Worm (Caenorhabditis elegans) whole organism, L1 larva: Measurements from ENCODE around the gene R102.2.

Source experiments
- C16A3.4 ChIP-seq: fragments of 150-350 bp; optimal IDR thresholded peaks from 2 replicates; lab custom pipeline; 2014; ENCODE audit warnings: missing biosample characterization, missing genetic modification characterization
- F16B12.6 ChIP-seq: fragments of 150-350 bp; optimal IDR thresholded peaks from 2 replicates; lab custom pipeline; 2014; ENCODE audit warnings: missing biosample characterization, missing genetic modification characterization
- aly-2 ChIP-seq: fragments of 150-350 bp; optimal IDR thresholded peaks from 2 replicates; lab custom pipeline; 2014; ENCODE audit warnings: missing biosample characterization, missing genetic modification characterization
- ceh-63 ChIP-seq: fragments of 200-800 bp; sonication (Bioruptor generic); optimal IDR thresholded peaks from 2 replicates; lab custom pipeline; 2018; ENCODE audit warnings: mild to moderate bottlenecking, missing genetic modification characterization, missing compliant biosample characterization
- ceh-82 ChIP-seq, 3 experiments: fragments of 150-350 bp in 1 of 3; sonication (generic microtip) in 2 of 3; optimal IDR thresholded peaks; 2 replicates each; lab custom pipeline; 2014 to 2017; ENCODE audit warnings: missing biosample characterization in 3 of 3, missing genetic modification characterization in 3 of 3
- ceh-88 ChIP-seq: fragments of 200-800 bp; sonication (Bioruptor generic); IDR thresholded peaks from 2 replicates; pipeline ENCODE4 v1.3.6; 2022; ENCODE audit warnings: missing genetic modification characterization, missing compliant biosample characterization
- ceh-90 ChIP-seq: sonication (generic microtip); optimal IDR thresholded peaks from 2 replicates; lab custom pipeline; 2016; ENCODE audit warnings: missing genetic modification characterization, missing compliant biosample characterization
- ces-1 ChIP-seq: fragments of 150-350 bp; optimal IDR thresholded peaks from 2 replicates; lab custom pipeline; 2014; ENCODE audit warnings: missing biosample characterization, missing genetic modification reagents, missing genetic modification characterization
- dsc-1 ChIP-seq: sonication (generic microtip); optimal IDR thresholded peaks from 2 replicates; lab custom pipeline; 2016; ENCODE audit warnings: mild to moderate bottlenecking, missing genetic modification characterization, missing compliant biosample characterization
- efl-3 ChIP-seq: fragments of 200-800 bp; sonication (Bioruptor generic); optimal IDR thresholded peaks from 2 replicates; lab custom pipeline; 2018; ENCODE audit warnings: mild to moderate bottlenecking, missing genetic modification characterization, missing compliant biosample characterization
- egl-27 ChIP-seq, 2 experiments: fragments of 150-350 bp in 1 of 2; sonication (generic microtip); optimal IDR thresholded peaks; 3 replicates each; lab custom pipeline; 2017 to 2018; ENCODE audit warnings: missing biosample characterization in 2 of 2, missing genetic modification characterization in 2 of 2, missing genetic modification reagents in 2 of 2
- elt-3 ChIP-seq, 6 experiments: fragments of 150-350 bp in 1 of 6; sonication (generic microtip); optimal IDR thresholded peaks; 2 replicates each; lab custom pipeline; 2017 to 2018; ENCODE audit warnings: missing biosample characterization in 6 of 6, missing genetic modification characterization in 6 of 6, inconsistent platforms in 1 of 6
- fkh-4 ChIP-seq: sonication (generic microtip); optimal IDR thresholded peaks from 2 replicates; lab custom pipeline; 2016; ENCODE audit warnings: missing compliant biosample characterization, missing genetic modification characterization, borderline replicate concordance
- fkh-8 ChIP-seq: sonication (generic microtip); optimal IDR thresholded peaks from 2 replicates; lab custom pipeline; 2016; ENCODE audit warnings: mild to moderate bottlenecking, missing genetic modification characterization, missing compliant biosample characterization
- grh-1 ChIP-seq: fragments of 200-800 bp; sonication (Bioruptor generic); IDR thresholded peaks from 2 replicates; pipeline ENCODE4 v1.3.6; 2022; ENCODE audit warnings: missing genetic modification reagents, missing genetic modification characterization, missing compliant biosample characterization
- hlh-17 ChIP-seq: fragments of 200-800 bp; sonication (Bioruptor generic); optimal IDR thresholded peaks from 2 replicates; lab custom pipeline; 2018; ENCODE audit warnings: missing genetic modification characterization, mild to moderate bottlenecking, missing compliant biosample characterization, moderate library complexity, borderline replicate concordance
- lin-14 ChIP-seq: fragments of 200-800 bp; sonication (Bioruptor generic); optimal IDR thresholded peaks from 2 replicates; lab custom pipeline; 2018; ENCODE audit warnings: mild to moderate bottlenecking, missing genetic modification characterization, moderate library complexity, missing compliant biosample characterization
- lin-35 ChIP-seq, 2 experiments: fragments of 150-350 bp; optimal IDR thresholded peaks; 2 replicates each; lab custom pipeline; 2014; ENCODE audit warnings: missing biosample characterization in 2 of 2, missing genetic modification characterization in 2 of 2, missing genetic modification reagents in 2 of 2
- mab-9 ChIP-seq: fragments of 200-800 bp; sonication (Bioruptor generic); IDR thresholded peaks from 2 replicates; pipeline ENCODE4 v1.3.6; 2022; ENCODE audit warnings: missing genetic modification reagents, missing genetic modification characterization, missing compliant biosample characterization
- mef-2 ChIP-seq: fragments of 150-350 bp; optimal IDR thresholded peaks from 2 replicates; lab custom pipeline; 2014; ENCODE audit warnings: missing biosample characterization, missing genetic modification characterization
- mep-1 ChIP-seq: fragments of 150-350 bp; optimal IDR thresholded peaks from 2 replicates; lab custom pipeline; 2014; ENCODE audit warnings: missing biosample characterization, missing genetic modification characterization
- nhr-47 ChIP-seq: sonication (generic microtip); optimal IDR thresholded peaks from 2 replicates; lab custom pipeline; 2016; ENCODE audit warnings: mild to moderate bottlenecking, missing genetic modification characterization, moderate library complexity, missing compliant biosample characterization
- nhr-71 ChIP-seq: sonication (generic microtip); optimal IDR thresholded peaks from 2 replicates; lab custom pipeline; 2016; ENCODE audit warnings: mild to moderate bottlenecking, missing genetic modification characterization, moderate library complexity, missing compliant biosample characterization
- nhr-76 ChIP-seq: sonication (generic microtip); optimal IDR thresholded peaks from 2 replicates; lab custom pipeline; 2017; ENCODE audit warnings: missing biosample characterization, missing genetic modification characterization
- nhr-84 ChIP-seq: sonication (generic microtip); optimal IDR thresholded peaks from 2 replicates; lab custom pipeline; 2017; ENCODE audit warnings: missing biosample characterization, missing genetic modification characterization
- nhr-85 ChIP-seq: sonication (generic microtip); peaks from one replicate; lab custom pipeline; 2016; ENCODE audit warnings: missing genetic modification characterization, inconsistent platforms, missing compliant biosample characterization
- nhr-90 ChIP-seq: sonication (generic microtip); optimal IDR thresholded peaks from 2 replicates; lab custom pipeline; 2016; ENCODE audit warnings: mild to moderate bottlenecking, missing genetic modification characterization, missing compliant biosample characterization; ENCODE audit not compliant: poor library complexity
- pax-3 ChIP-seq: fragments of 200-800 bp; sonication (Bioruptor generic); optimal IDR thresholded peaks from 2 replicates; lab custom pipeline; 2018; ENCODE audit warnings: mild to moderate bottlenecking, missing genetic modification characterization, moderate library complexity, missing compliant biosample characterization
- snpc-4 ChIP-seq: fragments of 150-350 bp; optimal IDR thresholded peaks from 2 replicates; lab custom pipeline; 2014; ENCODE audit warnings: missing biosample characterization, missing genetic modification characterization
- sox-4 ChIP-seq: sonication (generic microtip); optimal IDR thresholded peaks from 2 replicates; lab custom pipeline; 2016; ENCODE audit warnings: missing genetic modification characterization, missing compliant biosample characterization
- sptf-1 ChIP-seq: fragments of 150-350 bp; optimal IDR thresholded peaks from 2 replicates; lab custom pipeline; 2014; ENCODE audit warnings: missing biosample characterization, missing genetic modification characterization
- sup-37 ChIP-seq: fragments of 200-800 bp; sonication (Bioruptor generic); optimal IDR thresholded peaks from 2 replicates; lab custom pipeline; 2018; ENCODE audit warnings: mild to moderate bottlenecking, missing genetic modification characterization, missing compliant biosample characterization
- swsn-7 ChIP-seq: sonication (generic microtip); optimal IDR thresholded peaks from 2 replicates; lab custom pipeline; 2016; ENCODE audit warnings: missing genetic modification characterization, missing compliant biosample characterization
- tbx-2 ChIP-seq: sonication (generic microtip); optimal IDR thresholded peaks from 2 replicates; lab custom pipeline; 2016; ENCODE audit warnings: missing genetic modification characterization, missing compliant biosample characterization
- unc-30 ChIP-seq: sonication (generic microtip); optimal IDR thresholded peaks from 2 replicates; lab custom pipeline; 2017; ENCODE audit warnings: missing biosample characterization, missing genetic modification characterization
- unc-86 ChIP-seq: sonication (generic microtip); optimal IDR thresholded peaks from 2 replicates; lab custom pipeline; 2016; ENCODE audit warnings: missing genetic modification characterization, missing compliant biosample characterization
- unc-98 ChIP-seq: fragments of 200-800 bp; sonication (Bioruptor generic); IDR thresholded peaks from 2 replicates; pipeline ENCODE4 v1.3.6; 2022; ENCODE audit warnings: missing genetic modification characterization, missing compliant biosample characterization
- zag-1 ChIP-seq: fragments of 150-350 bp; optimal IDR thresholded peaks from 2 replicates; lab custom pipeline; 2014; ENCODE audit warnings: missing biosample characterization, missing genetic modification characterization
- ztf-11 ChIP-seq, 2 experiments: sonication (generic microtip); optimal IDR thresholded peaks; 2 replicates each; lab custom pipeline; 2016 to 2017; ENCODE audit warnings: missing genetic modification characterization in 2 of 2, missing biosample characterization in 1 of 2, missing compliant biosample characterization in 1 of 2

R102.2 gene

DNA sequence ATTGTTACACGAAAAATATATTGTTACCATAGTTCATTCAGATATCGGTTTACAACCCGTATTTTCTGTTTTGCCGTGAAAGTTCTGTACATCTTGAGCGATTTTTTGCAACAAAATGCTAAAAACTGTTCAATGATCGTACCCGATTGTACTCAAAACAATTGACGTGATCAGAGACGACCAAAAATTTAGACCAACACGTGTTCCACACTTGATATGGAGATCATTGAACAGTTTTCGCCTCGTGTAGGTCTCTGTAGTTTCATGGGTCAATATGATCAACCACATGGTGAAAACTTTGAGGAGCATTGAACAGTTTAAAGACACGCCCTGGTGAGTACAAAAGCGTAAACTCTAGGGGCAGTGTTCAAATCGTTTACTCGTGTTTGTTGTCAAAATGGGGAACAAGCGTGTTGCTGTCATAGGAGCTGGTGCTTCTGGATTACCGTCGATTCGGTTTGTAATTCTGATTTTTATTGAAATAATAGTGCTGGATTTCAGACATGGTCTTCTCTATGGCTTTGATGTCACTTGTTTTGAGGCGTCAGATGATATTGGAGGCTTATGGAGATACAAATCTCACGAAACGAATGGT, 5.2 kb upstream of the R102.2 start, which contains the start of gene fmo-2 (continued):
- TF ChIP-seq lin-35 (GFP tag; optimal IDR thresholded peaks at IDR 0.05; lab: Kevin White, UChicago) (peak in 1 of 2 experiments; percentile 69), unc-86 (no peak), ceh-82 (tag; optimal IDR thresholded peaks at IDR 0.05; lab: Kevin White, UChicago) (no peak), ceh-88 (GFP tag; lab: Robert Waterston, UW) (no peak), elt-3 (tag; optimal IDR thresholded peaks at IDR 0.05; lab: Kevin White, UChicago) (peak in 1 of 6 experiments; percentile 42), mep-1 (no peak), nhr-71 (tag; lab: Kevin White, UChicago) (no peak), ceh-90 (tag; lab: Kevin White, UChicago) (no peak), fkh-4 (tag; lab: Kevin White, UChicago) (no peak), fkh-8 (tag; lab: Kevin White, UChicago) (no peak), C16A3.4 (tag; lab: Kevin White, UChicago) (peak; percentile 29), nhr-85 (tag; lab: Kevin White, UChicago) (peak; percentile 41), ceh-63 (GFP tag; lab: Kevin White, UChicago) (no peak), sptf-1 (tag; lab: Kevin White, UChicago) (no peak), mab-9 (GFP tag; lab: Robert Waterston, UW) (no peak), ces-1 (GFP tag; lab: Kevin White, UChicago) (no peak), pax-3 (tag; lab: Kevin White, UChicago) (no peak), nhr-76 (tag; lab: Kevin White, UChicago) (no peak), snpc-4 (tag; lab: Kevin White, UChicago) (no peak), F16B12.6 (tag; lab: Kevin White, UChicago) (no peak)
- TF ChIP-seq, all 84 proteins: peak for 9

DNA sequence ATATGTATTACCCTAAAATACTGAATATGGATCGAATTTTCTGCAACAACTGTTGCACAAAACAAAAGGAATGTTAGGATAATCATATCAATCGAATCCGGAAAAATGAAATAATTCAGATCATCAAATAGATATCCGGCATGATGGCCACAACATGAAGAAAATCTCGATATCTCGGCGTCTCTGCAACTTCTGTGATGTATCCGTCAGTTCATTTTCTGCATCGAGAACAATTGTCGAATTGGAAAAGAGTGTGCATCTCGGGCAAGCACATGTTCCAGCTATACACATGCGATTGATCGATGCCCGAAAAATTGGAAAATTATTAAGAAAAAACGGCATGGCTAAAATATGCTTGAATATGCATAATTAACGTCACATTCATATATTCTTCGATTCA, 1.6 kb upstream of the R102.2 start, which contains the start of the genes K08C7.6 and R102.1:
TSS of gene K08C7.6 (minus strand) at position 101 of the 400 bp plus-strand sequence.
TSS of gene R102.1 (plus strand) at position 291 of the 400 bp plus-strand sequence.
- TF ChIP-seq lin-14 (GFP tag; lab: Kevin White, UChicago) (peak; percentile 64), mep-1 (no peak)

DNA sequence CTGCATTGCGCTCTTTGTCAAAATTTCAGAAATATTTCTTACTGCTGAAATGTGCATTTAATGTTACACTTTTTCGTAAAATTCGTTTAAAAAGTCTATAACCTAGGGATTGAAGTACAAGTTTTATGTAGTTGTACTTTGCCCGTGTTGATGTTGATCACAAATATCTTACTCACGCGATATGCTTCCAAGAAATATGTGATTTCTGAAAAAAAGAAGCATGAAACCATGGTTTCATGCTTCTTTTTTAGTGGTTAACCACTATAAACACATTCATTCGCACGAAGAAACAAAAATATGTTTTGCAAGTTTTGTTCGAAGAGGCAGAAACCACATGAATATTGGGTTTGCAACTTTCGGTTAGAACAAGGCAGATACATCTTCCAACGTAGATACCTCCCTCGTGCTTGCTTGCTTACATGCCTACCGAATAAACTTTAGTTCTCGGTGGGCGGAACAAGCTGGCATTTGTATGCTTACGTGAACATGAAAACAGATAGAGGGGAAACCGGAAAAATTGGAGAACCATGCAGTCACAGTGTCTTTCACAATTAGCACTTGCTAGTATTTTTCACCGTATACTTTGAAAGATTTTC, 1.7 kb downstream of the R102.2 start, which contains the start of gene R102.3:
TSS of gene R102.3 (plus strand) at position 546 of the 596 bp plus-strand sequence.
- peak; percentile 41 for TF ChIP-seq nhr-47
- peak; percentile 59 for TF ChIP-seq nhr-71 (tag; lab: Kevin White, UChicago)
- TF ChIP-seq ceh-90 (tag; lab: Kevin White, UChicago): no peak
- TF ChIP-seq fkh-8 (tag; lab: Kevin White, UChicago): peak; percentile 73
- TF ChIP-seq hlh-17 (GFP tag; lab: Kevin White, UChicago): no peak
- TF ChIP-seq grh-1 (GFP tag; lab: Robert Waterston, UW): no peak
- no peak for TF ChIP-seq egl-27 (tag; optimal IDR thresholded peaks at IDR 0.05; lab: Kevin White, UChicago)
- TF ChIP-seq nhr-84 (tag; lab: Kevin White, UChicago): no peak
- TF ChIP-seq efl-3 (GFP tag; lab: Kevin White, UChicago): no peak
- no peak for TF ChIP-seq unc-98
- TF ChIP-seq sox-4 (tag; lab: Kevin White, UChicago): peak; percentile 22

DNA sequence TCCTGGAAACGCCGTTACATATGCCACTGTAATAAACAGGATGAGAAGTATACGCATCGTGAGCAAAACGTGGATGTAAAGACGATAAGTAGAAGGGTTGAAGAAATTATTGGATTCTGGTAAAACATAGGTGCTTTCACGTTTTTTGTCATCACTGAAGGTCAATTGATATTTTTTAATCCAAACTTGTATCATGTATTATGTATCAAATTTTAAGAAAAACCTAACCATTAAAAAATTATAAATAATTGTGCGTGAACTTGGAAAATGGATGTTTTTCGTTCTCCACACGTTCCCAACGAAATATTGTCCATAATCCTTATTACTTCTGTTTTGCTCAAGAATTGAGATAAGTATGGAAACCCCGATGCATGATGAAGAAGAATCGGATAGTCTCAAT, 2.7 kb downstream of the R102.2 start, which contains the start of gene R102.8:
TSS of gene R102.8 (minus strand) at position 101 of the 400 bp plus-strand sequence.
- TF ChIP-seq zag-1 (tag; lab: Kevin White, UChicago) (no peak), mef-2 (no peak), dsc-1 (no peak), unc-30 (no peak), egl-27 (tag; optimal IDR thresholded peaks at IDR 0.05; lab: Kevin White, UChicago) (no peak), sup-37 (GFP tag; lab: Kevin White, UChicago) (no peak), swsn-7 (tag; lab: Kevin White, UChicago) (no peak), C16A3.4 (tag; lab: Kevin White, UChicago) (no peak), pax-3 (tag; lab: Kevin White, UChicago) (no peak), tbx-2 (no peak), nhr-90 (no peak), ztf-11 (tag; optimal IDR thresholded peaks at IDR 0.05; lab: Kevin White, UChicago) (no peak), mab-9 (GFP tag; lab: Robert Waterston, UW) (no peak), aly-2 (no peak), ces-1 (GFP tag; lab: Kevin White, UChicago) (no peak), fkh-8 (tag; lab: Kevin White, UChicago) (no peak)
